Fruit fly (Drosophila melanogaster): ENCODE results near the gene slif.

The slif gene

dm6 chr3L:22890024-22890423 is 9.2 kb downstream of the slif start:
- TF ChIP-seq noc (tag; optimal IDR thresholded peaks at IDR 0.05): no peak

DNA sequence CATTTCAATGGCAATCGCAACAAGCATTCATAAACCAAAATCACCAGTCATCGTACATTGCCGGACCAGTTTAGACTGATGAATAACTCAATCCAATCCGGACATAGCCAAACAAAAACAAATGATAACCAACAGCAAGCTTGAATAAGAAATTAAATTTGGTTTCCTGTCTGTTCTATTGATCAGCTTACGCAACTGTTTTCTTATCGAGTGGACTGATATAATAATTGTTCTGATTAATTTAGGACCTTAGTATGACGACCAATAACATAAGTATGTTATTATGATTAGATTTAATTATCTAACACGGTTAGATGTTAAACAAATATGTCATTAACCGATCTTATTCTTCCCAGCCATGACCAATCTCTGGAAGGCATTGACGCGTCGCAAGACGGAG is 10.2 kb downstream of the slif start:
- no peak for TF ChIP-seq noc (tag; optimal IDR thresholded peaks at IDR 0.05)

- TF ChIP-seq noc (tag; optimal IDR thresholded peaks at IDR 0.05): no peak
These were observed 13.9 kb downstream of the slif start for dm6 chr3L:22894689-22895283.

- no peak for TF ChIP-seq noc (tag; optimal IDR thresholded peaks at IDR 0.05)
These were observed 17.6 kb downstream of the slif start, which contains the start of gene CG11131 for dm6 chr3L:22898444-22898843. CG11131 (plus strand) TSS chr3L:22898744.

dm6 chr3L:22901612-22902011 is 20.8 kb downstream of the slif start, which contains the start of gene BoYb:
BoYb (plus strand) TSS chr3L:22901912.
- no peak for TF ChIP-seq noc (tag; optimal IDR thresholded peaks at IDR 0.05)

dm6 chr3L:22909325-22909904 is 28.6 kb downstream of the slif start:
- no peak for TF ChIP-seq noc (tag; optimal IDR thresholded peaks at IDR 0.05)

DNA sequence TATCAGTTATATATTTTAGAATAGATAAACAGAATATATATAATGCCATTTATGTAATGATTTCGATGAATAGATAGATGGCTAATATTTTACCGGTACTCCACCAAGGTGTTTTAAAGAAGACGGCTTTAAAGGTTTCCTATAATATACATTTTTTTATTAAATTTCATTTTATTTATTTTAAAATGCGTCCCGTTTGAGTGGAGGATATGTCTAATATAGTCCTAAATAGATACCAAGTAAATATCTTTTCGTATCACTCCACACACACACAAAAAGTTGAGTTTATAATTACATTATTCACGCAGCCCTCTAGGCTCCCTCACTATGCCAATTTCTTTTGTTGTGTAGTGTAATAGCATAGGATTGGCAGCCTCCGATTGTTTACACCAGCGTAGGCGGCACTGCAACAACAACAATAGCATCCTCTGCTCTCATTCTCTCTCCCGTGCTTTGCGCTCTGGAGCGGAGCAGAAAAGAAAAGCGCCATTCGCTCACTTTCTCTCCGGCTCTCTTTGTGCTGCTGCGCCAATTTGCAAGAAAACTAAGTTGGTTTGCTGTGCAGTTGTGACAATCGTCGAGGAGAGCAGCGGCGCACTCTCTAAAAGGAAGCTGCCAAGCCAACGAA is 29.2 kb downstream of the slif start, which contains the start of gene CG12768:
TSS of gene CG12768 (plus strand) at position 578 of the 628 bp plus-strand sequence.
- no peak for TF ChIP-seq noc (tag; optimal IDR thresholded peaks at IDR 0.05)

dm6 chr3L:22940249-22940648 is 59.4 kb downstream of the slif start:
- TF ChIP-seq noc (tag; optimal IDR thresholded peaks at IDR 0.05): no peak
